Worm (Caenorhabditis elegans): ENCODE measurements around the gene T08A11.1.

T08A11.1 gene

ce11 chrIII:4223668-4224127, 39.2 kb downstream of the T08A11.1 start (continued):
- TF ChIP-seq C08G9.2 (tag; optimal IDR thresholded peaks at IDR 0.05), result peak; percentile 49
- TF ChIP-seq ceh-24 (tag; optimal IDR thresholded peaks at IDR 0.05), result no peak
- peak; percentile 86 for TF ChIP-seq unc-55 (GFP tag; optimal IDR thresholded peaks at IDR 0.05)
- no peak for TF ChIP-seq ceh-45 (GFP tag; IDR thresholded peaks at IDR 0.05)
- TF ChIP-seq ahr-1 (tag; optimal IDR thresholded peaks at IDR 0.05), result no peak
- TF ChIP-seq gmeb-2 (tag; optimal IDR thresholded peaks at IDR 0.05), result no peak
- peak; percentile 59 for TF ChIP-seq hlh-6 (tag; optimal IDR thresholded peaks at IDR 0.05)
- TF ChIP-seq ceh-18 (tag; optimal IDR thresholded peaks at IDR 0.05), result peak; percentile 98
- TF ChIP-seq pros-1 (tag; optimal IDR thresholded peaks at IDR 0.05), result peak; percentile 84
- no peak for TF ChIP-seq madf-2 (tag; optimal IDR thresholded peaks at IDR 0.05)
- TF ChIP-seq unc-86 (tag; optimal IDR thresholded peaks at IDR 0.05), result no peak
- TF ChIP-seq ref-2 (tag; optimal IDR thresholded peaks at IDR 0.05), result peak; percentile 61
- peak; percentile 72 for TF ChIP-seq ceh-34 (tag; optimal IDR thresholded peaks at IDR 0.05)
- no peak for TF ChIP-seq pax-1 (tag; optimal IDR thresholded peaks at IDR 0.05)
- no peak for TF ChIP-seq tbx-7 (tag; optimal IDR thresholded peaks at IDR 0.05)
- TF ChIP-seq nhr-232 (tag; optimal IDR thresholded peaks at IDR 0.05), result no peak
- TF ChIP-seq ztf-16 (tag; optimal IDR thresholded peaks at IDR 0.05), result no peak

DNA sequence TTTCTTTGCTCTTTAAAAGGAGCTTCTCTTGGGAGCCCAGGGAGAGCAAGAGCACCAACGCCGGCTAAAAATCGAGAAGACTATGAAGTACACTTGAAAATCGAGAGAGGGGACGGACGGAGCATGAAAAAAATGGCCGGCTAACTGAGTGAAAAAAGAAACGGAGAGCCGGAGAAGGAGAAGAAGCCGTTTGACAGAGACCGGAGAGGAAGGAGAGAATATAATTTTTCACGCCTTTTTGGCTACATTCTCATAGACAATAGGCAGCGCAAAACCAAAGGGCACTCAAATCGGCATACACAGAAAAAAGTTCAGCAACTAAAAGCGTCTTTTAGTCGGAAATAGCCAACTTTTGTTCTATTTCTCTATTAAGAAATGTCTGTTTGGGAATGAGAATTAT, 41.4 kb downstream of the T08A11.1 start:
- TF ChIP-seq pqm-1 (tag; optimal IDR thresholded peaks at IDR 0.05), result no peak
- no peak for TF ChIP-seq elt-2 (tag; optimal IDR thresholded peaks at IDR 0.05)
- no peak for TF ChIP-seq dmd-4 (tag; optimal IDR thresholded peaks at IDR 0.05; ENCODE audit: borderline replicate concordance)
- TF ChIP-seq unc-3 (GFP tag; conservative IDR thresholded peaks at IDR 0.05), result no peak
- TF ChIP-seq unc-3 (tag; optimal IDR thresholded peaks at IDR 0.05), result no peak
- no peak for TF ChIP-seq ama-1 (optimal IDR thresholded peaks at IDR 0.05)
- no peak for TF ChIP-seq ahr-1 (tag; optimal IDR thresholded peaks at IDR 0.05)
- no peak for TF ChIP-seq tbx-2 (tag; optimal IDR thresholded peaks at IDR 0.05)
- TF ChIP-seq fkh-6 (tag; optimal IDR thresholded peaks at IDR 0.05), result no peak
- no peak for TF ChIP-seq gmeb-2 (tag; optimal IDR thresholded peaks at IDR 0.05)
- TF ChIP-seq fkh-10 (GFP tag; optimal IDR thresholded peaks at IDR 0.05), result no peak
- TF ChIP-seq npax-4 (tag; optimal IDR thresholded peaks at IDR 0.05), result no peak
- TF ChIP-seq ceh-18 (tag; optimal IDR thresholded peaks at IDR 0.05), result no peak
- no peak for TF ChIP-seq pax-1 (tag; optimal IDR thresholded peaks at IDR 0.05)
- TF ChIP-seq ceh-14 (tag; optimal IDR thresholded peaks at IDR 0.05), result no peak
- TF ChIP-seq ceh-19 (GFP tag; optimal IDR thresholded peaks at IDR 0.05), result no peak

DNA sequence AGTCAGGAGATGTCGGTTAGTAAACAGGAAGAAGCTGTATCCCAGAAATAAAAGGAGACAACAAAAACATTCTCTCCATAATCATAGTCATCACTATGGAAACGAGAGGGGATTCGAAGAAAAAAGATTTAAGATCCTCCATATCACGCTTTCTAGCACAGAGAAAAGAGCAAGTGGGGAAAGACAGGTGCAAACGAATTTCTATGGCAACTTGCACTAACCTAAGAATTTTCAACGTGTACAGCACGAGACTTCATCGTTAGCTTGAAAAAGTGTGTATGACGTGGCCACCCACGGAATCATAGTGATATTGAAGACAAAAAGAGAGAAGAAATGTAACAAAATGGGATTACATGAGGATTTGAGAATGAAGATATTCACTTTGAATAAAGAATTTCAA, 42.1 kb downstream of the T08A11.1 start:
- no peak for TF ChIP-seq ceh-14 (tag; optimal IDR thresholded peaks at IDR 0.05)

DNA sequence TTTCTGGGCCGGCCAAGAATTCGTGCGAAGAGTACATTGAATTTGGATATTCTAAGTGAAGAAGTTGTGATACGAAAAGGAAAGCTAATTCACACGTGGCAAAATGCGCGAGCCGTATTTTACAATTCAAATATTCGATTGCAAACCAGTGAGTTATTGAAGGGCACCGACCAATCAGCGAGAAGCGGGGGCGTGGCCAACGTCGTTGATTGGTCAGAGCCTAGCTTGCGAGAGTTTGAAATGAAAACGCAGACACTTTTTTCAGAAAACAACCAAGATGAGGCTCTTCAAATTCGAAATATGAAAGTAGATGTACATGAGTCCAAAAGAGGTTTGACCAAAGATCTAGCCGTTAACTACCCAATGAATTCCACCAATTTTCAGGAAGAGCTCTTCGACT, 52.3 kb downstream of the T08A11.1 start:
- TF ChIP-seq ahr-1 (tag; optimal IDR thresholded peaks at IDR 0.05) (no peak), nfya-1 (tag; optimal IDR thresholded peaks at IDR 0.05) (peak; percentile 97)

ce11 chrIII:4209188-4209587, 53.8 kb downstream of the T08A11.1 start, which contains the start of gene phlp-2:
TSS of gene phlp-2 (plus strand) at chrIII:4209488.
- TF ChIP-seq pat-9 (tag; optimal IDR thresholded peaks at IDR 0.05), result no peak
- no peak for TF ChIP-seq ama-1 (optimal IDR thresholded peaks at IDR 0.05)
- no peak for TF ChIP-seq ahr-1 (tag; optimal IDR thresholded peaks at IDR 0.05)
- no peak for TF ChIP-seq fax-1 (tag; optimal IDR thresholded peaks at IDR 0.05)
- no peak for TF ChIP-seq unc-42 (tag; optimal IDR thresholded peaks at IDR 0.05)
- TF ChIP-seq ceh-18 (tag; optimal IDR thresholded peaks at IDR 0.05), result no peak
- no peak for TF ChIP-seq fkh-6 (tag; optimal IDR thresholded peaks at IDR 0.05)
- no peak for TF ChIP-seq syd-9 (tag; optimal IDR thresholded peaks at IDR 0.05)
- TF ChIP-seq pha-4 (tag; optimal IDR thresholded peaks at IDR 0.05), result no peak
- TF ChIP-seq ceh-19 (GFP tag; optimal IDR thresholded peaks at IDR 0.05), result no peak
- no peak for TF ChIP-seq Y22D7AL.16 (tag; optimal IDR thresholded peaks at IDR 0.05)
- no peak for TF ChIP-seq hlh-30 (tag; optimal IDR thresholded peaks at IDR 0.05; ENCODE audit: insufficient read depth)

All from whole organism, late embryonic.